Fruit fly (Drosophila melanogaster): ENCODE results near the gene CG4546.

The CG4546 gene

dm6 chr3R:15836864-15837824, 9.2 kb upstream of the CG4546 start, which contains the start of the genes ND-23 and spn-E (continued):
- TF ChIP-seq CG17328 (GFP tag; IDR thresholded peaks at IDR 0.05) (peak; percentile 51; the same call in 1 of the 2 replicates), klu (GFP tag; IDR thresholded peaks at IDR 0.05) (no peak), nmo (GFP tag; optimal IDR thresholded peaks at IDR 0.05) (peak; percentile 81), ken (GFP tag; IDR thresholded peaks at IDR 0.05) (0 out of 3 replicates have a peak, but pooled peaks have one; percentile 47), Hr3 (GFP tag; optimal IDR thresholded peaks at IDR 0.05) (peak; percentile 55), ase (GFP tag; IDR thresholded peaks at IDR 0.05) (no peak), CG32532 (GFP tag; IDR thresholded peaks at IDR 0.05) (peak; percentile 55; the same call in 1 of the 2 replicates), exex (tag; optimal IDR thresholded peaks at IDR 0.05) (no peak), sob (GFP tag; IDR thresholded peaks at IDR 0.05) (0 out of 2 replicates have a peak, but pooled peaks have one; percentile 58), tin (GFP tag; optimal IDR thresholded peaks at IDR 0.05) (peak; percentile 43), CG2199 (GFP tag; IDR thresholded peaks at IDR 0.05) (no peak), Hsf (GFP tag; optimal IDR thresholded peaks at IDR 0.05) (no peak), CG8388 (GFP tag; optimal IDR thresholded peaks at IDR 0.05) (peak; percentile 45), tna (GFP tag; IDR thresholded peaks at IDR 0.05; ENCODE audit: partially characterized antibody) (no peak), NK7.1 (GFP tag; optimal IDR thresholded peaks at IDR 0.05) (no peak), al (GFP tag; IDR thresholded peaks at IDR 0.05) (0 out of 2 replicates have a peak, but pooled peaks have one; percentile 38), CG5245 (GFP tag; optimal IDR thresholded peaks at IDR 0.05) (no peak), bigmax (GFP tag; optimal IDR thresholded peaks at IDR 0.05) (peak; percentile 96), nerfin-1 (tag; optimal IDR thresholded peaks at IDR 0.05) (no peak), Bdp1 (GFP tag; optimal IDR thresholded peaks at IDR 0.05) (no peak), Trl (optimal IDR thresholded peaks at IDR 0.05) (no peak), Trl (GFP tag; optimal IDR thresholded peaks at IDR 0.05) (no peak), CG11695 (GFP tag; IDR thresholded peaks at IDR 0.05) (0 out of 3 replicates have a peak, but pooled peaks have one; percentile 56), pnt (GFP tag; optimal IDR thresholded peaks at IDR 0.05) (no peak), Dref (GFP tag; IDR thresholded peaks at IDR 0.05) (peak; percentile 68), rib (GFP tag; IDR thresholded peaks at IDR 0.05) (no peak), CG10431 (GFP tag; optimal IDR thresholded peaks at IDR 0.05) (no peak), CG14710 (tag; optimal IDR thresholded peaks at IDR 0.05) (peak; percentile 81), CG32772 (GFP tag; IDR thresholded peaks at IDR 0.05) (0 out of 2 replicates have a peak, but pooled peaks have one; percentile 28), pb (GFP tag; optimal IDR thresholded peaks at IDR 0.05) (no peak), HLH54F (GFP tag; optimal IDR thresholded peaks at IDR 0.05) (no peak), scrt (GFP tag; optimal IDR thresholded peaks at IDR 0.05) (no peak), HLH3B (GFP tag; IDR thresholded peaks at IDR 0.05) (0 out of 2 replicates have a peak, but pooled peaks have one; percentile 16), Hey (tag; optimal IDR thresholded peaks at IDR 0.05) (no peak), CG7839 (tag; optimal IDR thresholded peaks at IDR 0.05) (peak; percentile 70), dm (GFP tag; optimal IDR thresholded peaks at IDR 0.05) (no peak), CrebB (tag; optimal IDR thresholded peaks at IDR 0.05) (no peak), GATAe (GFP tag; conservative IDR thresholded peaks at IDR 0.05) (0 out of 2 replicates have a peak, but pooled peaks have one; percentile 14), her (GFP tag; optimal IDR thresholded peaks at IDR 0.05) (no peak), CG3407 (GFP tag; optimal IDR thresholded peaks at IDR 0.05) (no peak), lola (GFP tag; optimal IDR thresholded peaks at IDR 0.05) (peak in 1 of 3 experiments; percentile 55), sens-2 (GFP tag; IDR thresholded peaks at IDR 0.05) (no peak; the same call in 1 of the 2 replicates), ab (GFP tag; optimal IDR thresholded peaks at IDR 0.05) (no peak), CG17186 (GFP tag; optimal IDR thresholded peaks at IDR 0.05) (no peak), D (optimal IDR thresholded peaks at IDR 0.05) (no peak), D (GFP tag; optimal IDR thresholded peaks at IDR 0.05) (no peak), btn (GFP tag; optimal IDR thresholded peaks at IDR 0.05) (no peak), CG17361 (GFP tag; IDR thresholded peaks at IDR 0.05) (peak; percentile 87), Dll (GFP tag; IDR thresholded peaks at IDR 0.05; ENCODE audit: partially characterized antibody) (peak; percentile 94)
